Worm (Caenorhabditis elegans) whole organism, L4 larva: ENCODE results near the gene F15D4.4.

ENCODE experiments used
- F49E8.2 ChIP-seq: sonication (generic microtip); optimal IDR thresholded peaks from 2 replicates; lab custom pipeline; 2016; ENCODE audit warnings: missing compliant biosample characterization, mild to moderate bottlenecking, missing genetic modification characterization, borderline replicate concordance
- R02D3.7 ChIP-seq: fragments of 150-350 bp; sonication (generic microtip); optimal IDR thresholded peaks from 3 replicates; lab custom pipeline; 2014; ENCODE audit warnings: missing biosample characterization, missing genetic modification characterization
- aly-2 ChIP-seq: sonication (generic microtip); optimal IDR thresholded peaks from 2 replicates; lab custom pipeline; 2018; ENCODE audit warnings: missing biosample characterization, missing genetic modification characterization
- lsy-2 ChIP-seq, 2 experiments: fragments of 150-350 bp in 1 of 2; sonication (generic microtip) in 1 of 2; optimal IDR thresholded peaks; 2 replicates each; lab custom pipeline; 2014 to 2017; ENCODE audit warnings: missing biosample characterization in 2 of 2, missing genetic modification characterization in 2 of 2
- madf-5 ChIP-seq, 2 experiments: fragments of 200-800 bp; sonication (Bioruptor generic); IDR thresholded peaks; 2 replicates each; pipeline ENCODE4 v1.3.6; 2022; ENCODE audit warnings: missing compliant biosample characterization in 2 of 2, missing genetic modification characterization in 2 of 2
- mdt-29 ChIP-seq: fragments of 200-800 bp; sonication (Bioruptor generic); IDR thresholded peaks from 2 replicates; pipeline ENCODE4 v1.3.6; 2022; ENCODE audit warnings: missing genetic modification reagents, missing genetic modification characterization, missing compliant biosample characterization
- mxl-3 ChIP-seq: fragments of 200-800 bp; sonication (Bioruptor generic); optimal IDR thresholded peaks from 2 replicates; lab custom pipeline; 2018; ENCODE audit warnings: mild to moderate bottlenecking, missing genetic modification characterization, missing compliant biosample characterization
- nhr-11 ChIP-seq: fragments of 150-350 bp; optimal IDR thresholded peaks from 2 replicates; lab custom pipeline; 2014; ENCODE audit warnings: missing biosample characterization, missing genetic modification characterization
- pha-4 ChIP-seq, 2 experiments: fragments of 150-350 bp in 1 of 2; fragments of 200-800 bp in 1 of 2; sonication (Bioruptor generic) in 1 of 2; IDR thresholded peaks in 1 of 2; optimal IDR thresholded peaks in 1 of 2; 2 replicates each; pipeline versions ENCODE4 v1.3.6 to Lab custom; 2014 to 2022; ENCODE audit warnings: missing genetic modification characterization in 2 of 2, missing genetic modification reagents in 2 of 2, missing biosample characterization in 1 of 2, missing compliant biosample characterization in 1 of 2

DNA sequence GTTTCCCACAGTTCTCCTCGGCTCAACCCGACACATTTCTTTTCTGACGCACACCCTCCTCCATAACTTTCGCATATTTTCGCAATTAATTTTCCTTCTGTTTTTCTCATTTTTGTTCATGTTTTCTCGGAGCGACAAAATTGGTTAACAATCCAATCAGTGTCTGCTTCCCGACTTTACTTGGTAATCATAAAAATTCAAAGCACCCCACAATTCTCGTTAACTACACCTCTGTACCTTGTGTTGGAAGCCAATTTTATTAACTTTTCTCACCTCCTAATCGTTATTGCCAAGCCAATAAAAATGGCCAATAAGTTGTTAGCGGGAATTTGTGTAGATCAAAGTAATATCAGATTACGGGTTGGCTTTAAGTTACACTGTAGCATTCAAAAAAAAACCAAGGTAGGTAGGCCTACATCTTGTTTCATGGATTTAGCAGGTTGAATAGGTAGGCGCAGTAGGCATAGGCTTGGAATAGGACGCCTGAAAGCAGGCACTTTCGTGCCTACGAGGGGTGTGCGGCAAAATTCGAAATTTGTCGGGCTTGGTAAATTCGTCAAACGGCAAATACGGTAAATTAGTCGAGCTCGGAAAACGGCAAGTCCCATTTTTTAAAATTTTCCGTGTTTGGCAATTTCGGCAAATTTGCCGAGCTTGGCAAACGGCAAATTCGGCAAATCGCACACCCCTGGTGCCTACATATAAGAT, 12.3 kb downstream of the F15D4.4 start:
- TF ChIP-seq pha-4 (GFP tag; IDR thresholded peaks at IDR 0.05; lab: Robert Waterston, UW) (no peak), pha-4 (tag; optimal IDR thresholded peaks at IDR 0.05; lab: Kevin White, UChicago) (no peak), mxl-3 (GFP tag; lab: Kevin White, UChicago) (no peak), nhr-11 (tag; lab: Kevin White, UChicago) (peak; percentile 4), aly-2 (no peak), madf-5 (GFP tag; IDR thresholded peaks at IDR 0.05; lab: Robert Waterston, UW) (no peak), R02D3.7 (no peak), mdt-29 (no peak), lsy-2 (tag; optimal IDR thresholded peaks at IDR 0.05; lab: Kevin White, UChicago) (no peak), F49E8.2 (no peak)
